Worm (Caenorhabditis elegans): ENCODE results near the gene Y43F8B.7.

- no peak for TF ChIP-seq nhr-12 (tag; optimal IDR thresholded peaks at IDR 0.05)
- no peak for TF ChIP-seq gmeb-1 (tag; optimal IDR thresholded peaks at IDR 0.05)
- no peak for TF ChIP-seq sma-9 (GFP tag; optimal IDR thresholded peaks at IDR 0.05)
- TF ChIP-seq sma-9 (tag; optimal IDR thresholded peaks at IDR 0.05): no peak
- no peak for TF ChIP-seq nhr-11 (tag; optimal IDR thresholded peaks at IDR 0.05)
- TF ChIP-seq unc-62 (GFP tag; optimal IDR thresholded peaks at IDR 0.05): no peak
- no peak for TF ChIP-seq nhr-129 (tag; optimal IDR thresholded peaks at IDR 0.05)
Observed at ce11 chrV:19443599-19443998, 47.0 kb upstream of the Y43F8B.7 start.

Measured in whole organism, L2 larva.